Worm (Caenorhabditis elegans) whole organism, late embryonic: ENCODE data around the gene igcm-4.

ENCODE experiments used
- ceh-9 ChIP-seq: sonication (generic microtip); optimal IDR thresholded peaks from 2 replicates; lab custom pipeline; 2016; ENCODE audit warnings: mild to moderate bottlenecking, missing genetic modification characterization, inconsistent platforms, missing compliant biosample characterization
- dmd-4 ChIP-seq: sonication (generic microtip); optimal IDR thresholded peaks from 2 replicates; lab custom pipeline; 2016; ENCODE audit warnings: borderline replicate concordance, missing genetic modification characterization, missing compliant biosample characterization
- pqm-1 ChIP-seq: sonication (generic microtip); optimal IDR thresholded peaks from 2 replicates; lab custom pipeline; 2016; ENCODE audit warnings: missing genetic modification characterization, missing compliant biosample characterization

DNA sequence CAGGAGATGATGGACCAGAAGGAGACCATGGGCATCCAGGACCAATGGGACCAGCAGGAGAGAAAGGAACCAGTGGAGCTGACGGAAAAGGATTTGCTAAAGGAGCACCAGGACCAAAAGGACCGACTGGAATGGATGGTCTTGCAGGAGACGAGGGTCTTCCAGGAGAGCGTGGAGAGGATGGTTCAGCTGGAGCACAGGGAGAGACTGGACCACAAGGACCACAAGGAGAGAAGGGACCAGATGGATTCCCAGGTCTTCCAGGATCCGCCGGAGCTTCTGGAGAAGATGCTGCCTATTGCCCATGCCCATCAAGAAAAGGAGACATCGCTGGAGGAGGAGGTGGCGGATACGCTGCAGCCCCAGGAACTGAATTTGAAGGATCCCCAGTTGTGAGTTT lies 47.9 kb upstream of the igcm-4 start:
- TF ChIP-seq ceh-9 (tag; lab: Kevin White, UChicago): no peak
- no peak for TF ChIP-seq dmd-4
- no peak for TF ChIP-seq pqm-1 (tag; lab: Kevin White, UChicago)
